Worm (Caenorhabditis elegans): Measurements from ENCODE around the gene praf-3.
A peak's percentile ranks its signal among the peaks of the same experiment; 100 is the strongest.

Gene praf-3

DNA sequence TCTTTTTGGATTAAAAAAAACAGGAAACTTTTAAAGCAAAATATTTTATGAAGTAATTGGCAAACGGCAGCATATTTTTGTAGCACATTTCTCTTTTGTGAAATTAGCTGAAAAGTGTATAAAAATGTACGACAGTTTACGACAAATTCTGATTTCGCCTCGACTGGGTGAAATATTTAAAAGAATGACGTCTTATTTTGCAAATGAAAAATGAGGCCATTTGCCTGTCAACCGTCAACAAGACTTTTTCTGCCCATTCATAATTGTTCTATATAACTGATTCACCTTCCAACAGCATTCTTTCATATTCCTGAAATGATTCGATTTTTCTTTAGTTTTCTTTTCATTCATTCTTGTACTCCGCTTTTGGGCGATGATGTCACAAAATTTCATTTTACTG, 24.2 kb upstream of the praf-3 start, which contains the start of the genes F17E9.2 and col-116:
F17E9.2 (plus strand) TSS at position 301 of the 400 bp plus-strand sequence.
col-116 (plus strand) TSS at position 315 of the 400 bp plus-strand sequence.
- TF ChIP-seq ceh-9 (tag; optimal IDR thresholded peaks at IDR 0.05) (no peak), tbx-2 (tag; optimal IDR thresholded peaks at IDR 0.05) (no peak), sdc-2 (tag; optimal IDR thresholded peaks at IDR 0.05) (no peak), pag-3 (tag; optimal IDR thresholded peaks at IDR 0.05; ENCODE audit: borderline replicate concordance) (no peak), unc-3 (GFP tag; conservative IDR thresholded peaks at IDR 0.05) (no peak), unc-3 (tag; optimal IDR thresholded peaks at IDR 0.05) (no peak), npax-4 (tag; optimal IDR thresholded peaks at IDR 0.05) (no peak), T23F11.4 (GFP tag; optimal IDR thresholded peaks at IDR 0.05) (no peak), ref-2 (tag; optimal IDR thresholded peaks at IDR 0.05) (no peak), ceh-34 (tag; optimal IDR thresholded peaks at IDR 0.05) (no peak), K02D7.2 (tag; optimal IDR thresholded peaks at IDR 0.05) (no peak), elt-2 (tag; optimal IDR thresholded peaks at IDR 0.05) (no peak), ceh-31 (tag; optimal IDR thresholded peaks at IDR 0.05) (no peak), K09A11.1 (tag; optimal IDR thresholded peaks at IDR 0.05; ENCODE audit: insufficient read depth) (no peak), sox-2 (GFP tag; IDR thresholded peaks at IDR 0.05) (no peak), nfya-1 (tag; optimal IDR thresholded peaks at IDR 0.05) (no peak), pha-4 (tag; optimal IDR thresholded peaks at IDR 0.05) (no peak), ceh-48 (tag; optimal IDR thresholded peaks at IDR 0.05) (no peak), fkh-6 (tag; optimal IDR thresholded peaks at IDR 0.05) (no peak), che-1 (tag; optimal IDR thresholded peaks at IDR 0.05) (no peak), lin-11 (tag; optimal IDR thresholded peaks at IDR 0.05) (no peak)

DNA sequence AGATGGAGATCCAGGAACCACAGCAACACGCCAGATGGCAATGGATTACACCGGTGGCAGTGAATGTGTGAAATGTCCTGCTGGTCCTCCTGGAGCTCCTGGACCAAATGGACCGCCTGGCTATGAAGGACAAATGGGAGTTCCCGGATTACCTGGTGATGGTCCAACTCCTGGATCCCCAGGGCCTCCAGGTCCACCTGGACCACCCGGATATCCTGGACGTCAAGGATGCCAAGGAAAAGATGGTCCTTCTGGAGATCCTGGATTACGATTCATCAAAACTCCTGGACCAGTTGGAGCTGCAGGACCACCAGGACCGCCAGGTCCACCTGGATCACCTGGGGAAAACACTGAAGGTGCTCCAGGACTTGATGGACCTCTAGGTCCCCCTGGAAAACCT, 22.5 kb upstream of the praf-3 start:
- TF ChIP-seq fkh-6 (tag; optimal IDR thresholded peaks at IDR 0.05) = no peak
- TF ChIP-seq elt-4 (tag; optimal IDR thresholded peaks at IDR 0.05) = peak; percentile 64
- TF ChIP-seq ceh-2 (tag; optimal IDR thresholded peaks at IDR 0.05) = no peak
- no peak for TF ChIP-seq pax-1 (tag; optimal IDR thresholded peaks at IDR 0.05)

DNA sequence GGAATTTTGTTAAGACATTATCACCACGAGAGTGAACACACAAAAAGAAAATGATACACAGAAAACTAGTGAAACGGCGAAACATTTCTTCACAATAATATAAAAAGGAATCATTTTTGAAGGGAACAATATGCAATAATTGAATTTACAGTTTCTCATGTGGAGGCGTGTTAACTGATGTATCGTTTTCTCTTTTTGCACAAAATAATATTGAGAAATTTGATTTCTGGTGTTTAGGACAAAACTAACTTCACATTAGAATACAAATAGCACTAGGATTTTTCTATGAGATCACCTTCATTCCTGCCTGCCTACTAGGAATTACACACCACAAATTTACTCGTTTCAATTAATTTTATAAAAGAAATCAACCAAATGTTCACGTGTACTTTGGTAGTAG, 21.3 kb upstream of the praf-3 start, which contains the start of gene D2096.13:
D2096.13 (minus strand) TSS at position 101 of the 400 bp plus-strand sequence.
- no peak for TF ChIP-seq nhr-11 (tag; optimal IDR thresholded peaks at IDR 0.05)
- TF ChIP-seq unc-55 (GFP tag; optimal IDR thresholded peaks at IDR 0.05) = no peak
- TF ChIP-seq madf-2 (tag; optimal IDR thresholded peaks at IDR 0.05) = no peak
- TF ChIP-seq ceh-22 (tag; optimal IDR thresholded peaks at IDR 0.05) = no peak
- no peak for TF ChIP-seq sox-2 (GFP tag; IDR thresholded peaks at IDR 0.05)
- no peak for TF ChIP-seq fax-1 (tag; optimal IDR thresholded peaks at IDR 0.05)
- TF ChIP-seq hlh-30 (tag; optimal IDR thresholded peaks at IDR 0.05; ENCODE audit: insufficient read depth) = no peak
- no peak for TF ChIP-seq fkh-6 (tag; optimal IDR thresholded peaks at IDR 0.05)
- TF ChIP-seq ama-1 (optimal IDR thresholded peaks at IDR 0.05) = no peak
- TF ChIP-seq syd-9 (tag; optimal IDR thresholded peaks at IDR 0.05) = no peak
- no peak for TF ChIP-seq ztf-16 (tag; optimal IDR thresholded peaks at IDR 0.05)
- no peak for TF ChIP-seq K02D7.2 (tag; optimal IDR thresholded peaks at IDR 0.05)
- no peak for TF ChIP-seq ceh-14 (tag; optimal IDR thresholded peaks at IDR 0.05)
- no peak for TF ChIP-seq odd-2 (tag; optimal IDR thresholded peaks at IDR 0.05)
- no peak for TF ChIP-seq ceh-6 (GFP tag; optimal IDR thresholded peaks at IDR 0.05)
- no peak for TF ChIP-seq pros-1 (tag; optimal IDR thresholded peaks at IDR 0.05)
- no peak for TF ChIP-seq nhr-232 (tag; optimal IDR thresholded peaks at IDR 0.05)

DNA sequence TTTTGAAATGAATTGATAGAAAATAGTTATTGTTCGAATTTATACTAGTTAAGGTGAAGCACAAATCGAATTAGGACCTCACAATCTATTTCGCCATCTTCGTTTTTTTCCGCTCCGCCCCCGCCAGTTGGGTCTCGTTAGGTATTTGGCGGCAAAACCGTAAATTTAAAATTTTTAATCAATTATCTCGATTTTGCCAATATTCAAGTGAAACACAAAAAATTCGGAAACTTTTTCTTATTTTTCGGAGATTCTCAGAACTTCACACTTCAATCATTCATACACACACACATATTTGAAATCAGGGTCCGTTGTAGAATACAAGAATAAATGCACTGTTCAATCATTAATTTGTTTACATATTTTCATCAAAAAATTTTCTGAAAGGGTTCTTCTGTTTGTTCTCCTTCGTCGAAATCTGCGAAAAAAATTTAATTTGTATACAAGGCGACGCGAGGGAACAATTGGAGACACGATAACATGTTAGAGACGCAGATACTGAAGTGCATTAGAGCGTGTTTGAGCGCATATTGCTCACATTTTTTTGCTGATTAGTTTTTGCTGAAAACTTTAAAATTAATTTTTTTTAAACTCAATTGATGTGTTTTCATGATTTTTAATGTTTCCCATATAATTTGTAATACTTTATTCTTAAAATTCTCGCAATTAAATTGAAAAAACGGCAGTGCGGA, 19.9 kb upstream of the praf-3 start, which contains the start of gene D2096.5:
D2096.5 (minus strand) TSS at position 51 of the 692 bp plus-strand sequence.
- TF ChIP-seq sox-2 (GFP tag; IDR thresholded peaks at IDR 0.05) (peak; percentile 27; the same call in 1 of the 2 replicates), ceh-2 (tag; optimal IDR thresholded peaks at IDR 0.05) (no peak), unc-42 (tag; optimal IDR thresholded peaks at IDR 0.05) (peak; percentile 88), dmd-4 (tag; optimal IDR thresholded peaks at IDR 0.05; ENCODE audit: borderline replicate concordance) (no peak), ceh-14 (tag; optimal IDR thresholded peaks at IDR 0.05) (peak; percentile 61), hlh-8 (tag; optimal IDR thresholded peaks at IDR 0.05) (no peak), fax-1 (tag; optimal IDR thresholded peaks at IDR 0.05) (no peak)

All from whole organism, late embryonic.